Fruit fly (Drosophila melanogaster) Kc167 (cell line): ENCODE results near the gene NANS.

Experiments
- Myc ChIP-seq: fragments of >200 bp; optimal IDR thresholded peaks from 2 replicates; lab custom pipeline; 2017; ENCODE audit warnings: missing external identifiers
- Sin3A ChIP-seq: fragments of >200 bp; optimal IDR thresholded peaks from 2 replicates; lab custom pipeline; 2018; ENCODE audit warnings: missing external identifiers
- h ChIP-seq: fragments of >200 bp; optimal IDR thresholded peaks from 3 replicates; lab custom pipeline; 2018; ENCODE audit warnings: missing external identifiers
- insv ChIP-seq: fragments of >200 bp; optimal IDR thresholded peaks from 3 replicates; lab custom pipeline; 2018; ENCODE audit warnings: missing external identifiers
- psq ChIP-seq: fragments of >200 bp; optimal IDR thresholded peaks from 2 replicates; lab custom pipeline; 2017; ENCODE audit warnings: missing external identifiers
- ttk ChIP-seq: sonication (Bioruptor generic); optimal IDR thresholded peaks from 2 replicates; lab custom pipeline; 2017; ENCODE audit warnings: missing external identifiers

The NANS gene

dm6 chr3R:12413274-12413958 is 13.0 kb upstream of the NANS start, which contains the start of the genes Dip-C and pps:
Dip-C (minus strand) TSS chr3R:12413759.
pps (plus strand) TSS chr3R:12413828.
- TF ChIP-seq insv (lab: Kevin White, UChicago) (no peak), Myc (lab: Kevin White, UChicago) (no peak), Sin3A (lab: Kevin White, UChicago) (no peak), psq (lab: Kevin White, UChicago) (no peak), ttk (lab: Kevin White, UChicago) (no peak), h (no peak)

- no peak for TF ChIP-seq ttk (lab: Kevin White, UChicago)
Observed at dm6 chr3R:12422379-12422975, 3.9 kb upstream of the NANS start, which contains the start of the genes Scgbeta and CG17202. Scgbeta (minus strand) TSS chr3R:12422429. CG17202 (plus strand) TSS chr3R:12422768.

- TF ChIP-seq psq (lab: Kevin White, UChicago) (no peak), insv (lab: Kevin White, UChicago) (no peak), h (no peak)
Observed at dm6 chr3R:12423997-12424396, 2.4 kb upstream of the NANS start.

- TF ChIP-seq Sin3A (lab: Kevin White, UChicago) = peak; percentile 32
- peak; percentile 100 for TF ChIP-seq psq (lab: Kevin White, UChicago)
- no peak for TF ChIP-seq insv (lab: Kevin White, UChicago)
- TF ChIP-seq Myc (lab: Kevin White, UChicago) = no peak
- no peak for TF ChIP-seq h
- TF ChIP-seq ttk (lab: Kevin White, UChicago) = no peak
Observed at dm6 chr3R:12425510-12426309, 668 bp upstream of the NANS start, which contains the start of gene Pp1-87B. Pp1-87B (minus strand) TSS chr3R:12425917.

dm6 chr3R:12429120-12429610 is 2.8 kb downstream of the NANS start, which contains the start of the genes CG5641 and CG5245:
CG5641 (minus strand) TSS chr3R:12429282.
CG5245 (plus strand) TSS chr3R:12429560.
- TF ChIP-seq Sin3A (lab: Kevin White, UChicago) (no peak), psq (lab: Kevin White, UChicago) (no peak), Myc (lab: Kevin White, UChicago) (no peak), h (no peak), insv (lab: Kevin White, UChicago) (no peak)

- no peak for TF ChIP-seq h
- no peak for TF ChIP-seq psq (lab: Kevin White, UChicago)
Observed at dm6 chr3R:12431030-12431489, 4.7 kb downstream of the NANS start, which contains the start of gene Prosalpha2. Prosalpha2 (plus strand) TSS chr3R:12431321.

dm6 chr3R:12433764-12434163 is 7.4 kb downstream of the NANS start, which contains the start of the genes Aos1 and Srlp:
Aos1 (minus strand) TSS chr3R:12433822.
Srlp (plus strand) TSS chr3R:12434098.
- TF ChIP-seq insv (lab: Kevin White, UChicago) (no peak), psq (lab: Kevin White, UChicago) (no peak), Sin3A (lab: Kevin White, UChicago) (no peak), h (no peak)

dm6 chr3R:12435948-12436347 is 9.6 kb downstream of the NANS start, which contains the start of gene Desat2:
Desat2 (plus strand) TSS chr3R:12436248.
- TF ChIP-seq h (no peak), Myc (lab: Kevin White, UChicago) (no peak), insv (lab: Kevin White, UChicago) (no peak), Sin3A (lab: Kevin White, UChicago) (no peak), ttk (lab: Kevin White, UChicago) (no peak), psq (lab: Kevin White, UChicago) (no peak)

dm6 chr3R:12439039-12439400 is 12.6 kb downstream of the NANS start, which contains the start of the genes CG17207 and CG46427:
CG17207 (minus strand) TSS chr3R:12439139.
CG46427 (minus strand) TSS chr3R:12439139.
- TF ChIP-seq ttk (lab: Kevin White, UChicago) = no peak
- TF ChIP-seq Sin3A (lab: Kevin White, UChicago) = no peak
- TF ChIP-seq h = no peak
- no peak for TF ChIP-seq psq (lab: Kevin White, UChicago)
- TF ChIP-seq Myc (lab: Kevin White, UChicago) = no peak
- no peak for TF ChIP-seq insv (lab: Kevin White, UChicago)

- TF ChIP-seq h = no peak
Observed at dm6 chr3R:12439401-12440143, 13.2 kb downstream of the NANS start, which contains the start of gene Desat1. Desat1 (plus strand) TSS chr3R:12439600.

dm6 chr3R:12441008-12441606 is 14.7 kb downstream of the NANS start:
- TF ChIP-seq insv (lab: Kevin White, UChicago) (no peak), Sin3A (lab: Kevin White, UChicago) (no peak), Myc (lab: Kevin White, UChicago) (no peak), psq (lab: Kevin White, UChicago) (no peak), ttk (lab: Kevin White, UChicago) (no peak), h (no peak)
